Worm (Caenorhabditis elegans) whole organism, mixed stage, embryonic: ENCODE measurements around the gene C03B8.3.

Experiments
- ces-1 ChIP-seq: fragments of 150-350 bp; optimal IDR thresholded peaks from 2 replicates; lab custom pipeline; 2014; ENCODE audit warnings: missing biosample characterization, missing genetic modification reagents, missing genetic modification characterization
- cnd-1 ChIP-seq: fragments of 200-800 bp; sonication (Bioruptor generic); optimal IDR thresholded peaks from 2 replicates; lab custom pipeline; 2018; ENCODE audit warnings: mild to moderate bottlenecking, missing genetic modification characterization, missing compliant biosample characterization
- elt-1 ChIP-seq: sonication (generic microtip); optimal IDR thresholded peaks from 2 replicates; lab custom pipeline; 2017; ENCODE audit warnings: missing genetic modification characterization, mild to moderate bottlenecking, missing compliant biosample characterization, antibody characterized with exemption, moderate library complexity, borderline replicate concordance; ENCODE audit not compliant: insufficient read depth
- lin-13 ChIP-seq: fragments of 150-350 bp; optimal IDR thresholded peaks from 2 replicates; lab custom pipeline; 2014; ENCODE audit warnings: missing biosample characterization, missing genetic modification characterization
- lin-32 ChIP-seq: fragments of 200-800 bp; sonication (Bioruptor generic); optimal IDR thresholded peaks from 2 replicates; lab custom pipeline; 2018; ENCODE audit warnings: mild to moderate bottlenecking, missing genetic modification characterization, missing compliant biosample characterization
- lsy-2 ChIP-seq: fragments of 150-350 bp; optimal IDR thresholded peaks from 2 replicates; lab custom pipeline; 2014; ENCODE audit warnings: missing biosample characterization, missing genetic modification characterization
- nhr-237 ChIP-seq: fragments of 150-350 bp; optimal IDR thresholded peaks from 2 replicates; lab custom pipeline; 2014; ENCODE audit warnings: missing biosample characterization, missing genetic modification characterization
- nhr-28 ChIP-seq: fragments of 150-350 bp; optimal IDR thresholded peaks from 2 replicates; lab custom pipeline; 2014; ENCODE audit warnings: missing biosample characterization, missing genetic modification characterization
- pha-4 ChIP-seq: fragments of 150-350 bp; optimal IDR thresholded peaks from 2 replicates; lab custom pipeline; 2018; ENCODE audit warnings: missing biosample characterization, missing genetic modification reagents, missing genetic modification characterization
- snpc-4 ChIP-seq: fragments of 150-350 bp; optimal IDR thresholded peaks from 2 replicates; lab custom pipeline; 2014; ENCODE audit warnings: missing biosample characterization, missing genetic modification characterization
- unc-39 ChIP-seq: fragments of 150-350 bp; optimal IDR thresholded peaks from 2 replicates; lab custom pipeline; 2014; ENCODE audit warnings: missing biosample characterization, missing genetic modification characterization
- unc-62 ChIP-seq: fragments of 150-350 bp; optimal IDR thresholded peaks from 2 replicates; lab custom pipeline; 2014; ENCODE audit warnings: missing biosample characterization, missing genetic modification reagents, missing genetic modification characterization
- ztf-11 ChIP-seq: fragments of 150-350 bp; optimal IDR thresholded peaks from 2 replicates; lab custom pipeline; 2014; ENCODE audit warnings: missing biosample characterization, missing genetic modification characterization

- TF ChIP-seq lsy-2 (peak; percentile 36), unc-62 (GFP tag; lab: Kevin White, UChicago) (no peak), nhr-28 (no peak), pha-4 (tag; lab: Kevin White, UChicago) (peak; percentile 74), nhr-237 (peak; percentile 60), cnd-1 (peak; percentile 2), lin-32 (GFP tag; lab: Kevin White, UChicago) (no peak), elt-1 (tag; lab: Kevin White, UChicago) (no peak), ces-1 (GFP tag; lab: Kevin White, UChicago) (peak; percentile 64), ztf-11 (tag; lab: Kevin White, UChicago) (no peak), snpc-4 (tag; lab: Kevin White, UChicago) (no peak), lin-13 (tag; lab: Kevin White, UChicago) (no peak), unc-39 (tag; lab: Kevin White, UChicago) (no peak)
Observed at ce11 chrIII:7710066-7710465, 2.0 kb upstream of the C03B8.3 start.
